Worm (Caenorhabditis elegans) whole organism, mixed stage, embryonic: Measurements from ENCODE around the gene popl-5.

ENCODE experiments used
- blmp-1 ChIP-seq: fragments of 150-350 bp; optimal IDR thresholded peaks from 2 replicates; lab custom pipeline; 2014; ENCODE audit warnings: missing biosample characterization, missing genetic modification characterization
- ceh-39 ChIP-seq: fragments of 150-350 bp; optimal IDR thresholded peaks from 2 replicates; lab custom pipeline; 2014; ENCODE audit warnings: missing biosample characterization, missing genetic modification characterization
- ces-1 ChIP-seq: fragments of 150-350 bp; optimal IDR thresholded peaks from 2 replicates; lab custom pipeline; 2014; ENCODE audit warnings: missing biosample characterization, missing genetic modification reagents, missing genetic modification characterization
- elt-3 ChIP-seq: fragments of 150-350 bp; optimal IDR thresholded peaks from 2 replicates; lab custom pipeline; 2014; ENCODE audit warnings: missing biosample characterization, missing genetic modification characterization
- lsy-2 ChIP-seq: fragments of 150-350 bp; optimal IDR thresholded peaks from 2 replicates; lab custom pipeline; 2014; ENCODE audit warnings: missing biosample characterization, missing genetic modification characterization
- nhr-237 ChIP-seq: fragments of 150-350 bp; optimal IDR thresholded peaks from 2 replicates; lab custom pipeline; 2014; ENCODE audit warnings: missing biosample characterization, missing genetic modification characterization
- nhr-76 ChIP-seq: sonication (generic microtip); optimal IDR thresholded peaks from 2 replicates; lab custom pipeline; 2017; ENCODE audit warnings: missing biosample characterization, missing genetic modification characterization
- pha-4 ChIP-seq: fragments of 150-350 bp; optimal IDR thresholded peaks from 2 replicates; lab custom pipeline; 2018; ENCODE audit warnings: missing biosample characterization, missing genetic modification reagents, missing genetic modification characterization
- zip-8 ChIP-seq: fragments of 150-350 bp; optimal IDR thresholded peaks from 2 replicates; lab custom pipeline; 2014; ENCODE audit warnings: missing biosample characterization, missing genetic modification characterization
- ztf-11 ChIP-seq: fragments of 150-350 bp; optimal IDR thresholded peaks from 2 replicates; lab custom pipeline; 2014; ENCODE audit warnings: missing biosample characterization, missing genetic modification characterization

- TF ChIP-seq nhr-237 (tag; lab: Kevin White, UChicago) (no peak), nhr-76 (tag; lab: Kevin White, UChicago) (no peak), ceh-39 (tag; lab: Kevin White, UChicago) (no peak), zip-8 (tag; lab: Kevin White, UChicago) (no peak), elt-3 (tag; lab: Kevin White, UChicago) (no peak), lsy-2 (no peak), ztf-11 (tag; lab: Kevin White, UChicago) (no peak), blmp-1 (tag; lab: Kevin White, UChicago) (no peak), pha-4 (tag; lab: Kevin White, UChicago) (no peak), ces-1 (GFP tag; lab: Kevin White, UChicago) (no peak)
Observed at ce11 chrIII:11524073-11524472, 36.9 kb upstream of the popl-5 start.
